Fruit fly (Drosophila melanogaster) whole organism, embryonic: ENCODE results near the gene par-6.

ENCODE experiments used
- CG16779 ChIP-seq: fragments of 200-800 bp; sonication (Bioruptor generic); IDR thresholded peaks from 2 replicates; pipeline ENCODE4 v1.3.6; 2022; ENCODE audit warnings: missing biosample characterization, missing genetic modification characterization
- CG31441 ChIP-seq: fragments of 200-800 bp; sonication (Bioruptor generic); IDR thresholded peaks from 2 replicates; pipeline ENCODE4 v1.3.6; 2022; ENCODE audit warnings: missing biosample characterization, missing genetic modification characterization
- ems ChIP-seq: fragments of 200-800 bp; sonication (Bioruptor generic); optimal IDR thresholded peaks from 3 replicates; lab custom pipeline; 2016; ENCODE audit warnings: missing biosample characterization, missing genetic modification characterization
- slbo ChIP-seq: fragments of 200-800 bp; sonication (Bioruptor generic); IDR thresholded peaks from 2 replicates; pipeline ENCODE4 v1.3.6; 2022; ENCODE audit warnings: missing biosample characterization, missing genetic modification characterization

DNA sequence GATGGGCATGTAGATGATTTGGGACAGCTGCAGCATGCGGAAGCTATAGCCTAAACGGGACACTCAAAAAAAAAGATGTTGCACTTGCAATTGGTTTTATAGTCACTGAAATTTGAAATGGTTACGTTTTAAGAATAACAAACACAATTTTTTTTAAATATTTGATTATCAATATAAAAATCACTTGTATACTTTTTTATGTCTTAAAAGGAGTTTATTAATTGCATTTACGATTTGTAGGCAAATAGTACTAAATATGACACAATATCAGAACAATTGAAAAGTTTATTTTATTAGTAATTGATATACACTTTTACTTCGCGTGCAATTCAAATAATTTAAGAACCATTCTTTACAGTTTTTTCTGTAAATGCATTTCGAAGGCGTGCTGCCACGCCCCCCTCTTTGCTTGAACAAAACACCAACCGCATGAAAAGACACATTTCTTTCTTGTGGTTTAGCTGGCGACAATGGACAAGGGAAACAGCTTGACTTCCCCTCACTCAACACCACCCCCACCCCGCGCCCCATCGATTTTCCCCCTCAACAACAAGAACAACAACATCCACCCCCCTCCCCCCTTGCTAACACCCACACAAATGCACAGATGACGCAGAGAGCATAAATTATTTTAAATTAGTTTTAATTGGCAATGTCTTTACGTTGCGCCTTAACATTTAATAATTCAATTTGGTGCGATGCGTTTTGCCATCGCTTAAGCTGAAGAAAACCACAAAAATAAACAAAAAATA lies 13.8 kb downstream of the par-6 start:
- TF ChIP-seq ems (GFP tag; lab: Kevin White, UChicago) (no peak), slbo (GFP tag; lab: Robert Waterston, UW) (no peak), CG16779 (GFP tag; lab: Robert Waterston, UW) (no peak), CG31441 (GFP tag; lab: Robert Waterston, UW) (peak; percentile 38)
